Worm (Caenorhabditis elegans) whole organism, L1 larva: Measurements from ENCODE around the gene cyp-33C12.
A peak's percentile ranks its signal among the peaks of the same experiment; 100 is the strongest.

Experiments used
- C34B4.2 ChIP-seq: sonication (generic microtip); optimal IDR thresholded peaks from 2 replicates; lab custom pipeline; 2017; ENCODE audit warnings: mild to moderate bottlenecking, missing genetic modification characterization, missing compliant biosample characterization
- blmp-1 ChIP-seq: fragments of 150-350 bp; optimal IDR thresholded peaks from 2 replicates; lab custom pipeline; 2014; ENCODE audit warnings: missing biosample characterization, missing genetic modification characterization
- ceh-63 ChIP-seq: fragments of 200-800 bp; sonication (Bioruptor generic); optimal IDR thresholded peaks from 2 replicates; lab custom pipeline; 2018; ENCODE audit warnings: mild to moderate bottlenecking, missing genetic modification characterization, missing compliant biosample characterization
- ceh-8 ChIP-seq: fragments of 200-800 bp; sonication (Bioruptor generic); optimal IDR thresholded peaks from 2 replicates; lab custom pipeline; 2018; ENCODE audit warnings: mild to moderate bottlenecking, missing genetic modification characterization, moderate library complexity, missing compliant biosample characterization
- ces-1 ChIP-seq: fragments of 150-350 bp; optimal IDR thresholded peaks from 2 replicates; lab custom pipeline; 2014; ENCODE audit warnings: missing biosample characterization, missing genetic modification reagents, missing genetic modification characterization
- dpl-1 ChIP-seq, 3 experiments: fragments of 150-350 bp in 2 of 3; sonication (generic microtip) in 1 of 3; optimal IDR thresholded peaks; 2 replicates each; lab custom pipeline; 2014 to 2017; ENCODE audit warnings: missing biosample characterization in 3 of 3, missing genetic modification characterization in 3 of 3, missing genetic modification reagents in 3 of 3
- efl-1 ChIP-seq, 4 experiments: fragments of 150-350 bp; optimal IDR thresholded peaks in 3 of 4; peaks in 1 of 4; 1 replicate in 1 of 4; 2 replicates in 3 of 4; lab custom pipeline; 2014; ENCODE audit warnings: missing biosample characterization in 2 of 4, missing genetic modification characterization in 2 of 4, missing genetic modification reagents in 2 of 4
- egl-13 ChIP-seq: sonication (generic microtip); optimal IDR thresholded peaks from 2 replicates; lab custom pipeline; 2016; ENCODE audit warnings: missing genotype, missing genetic modification reagents, missing genetic modification characterization, missing compliant biosample characterization
- elt-2 ChIP-seq: sonication (generic microtip); optimal IDR thresholded peaks from 2 replicates; lab custom pipeline; 2016; ENCODE audit warnings: missing genetic modification characterization, mild to moderate bottlenecking, inconsistent platforms, missing compliant biosample characterization, missing genetic modification reagents
- elt-3 ChIP-seq, 6 experiments: fragments of 150-350 bp in 1 of 6; sonication (generic microtip); optimal IDR thresholded peaks; 2 replicates each; lab custom pipeline; 2017 to 2018; ENCODE audit warnings: missing biosample characterization in 6 of 6, missing genetic modification characterization in 6 of 6, inconsistent platforms in 1 of 6
- fkh-8 ChIP-seq: sonication (generic microtip); optimal IDR thresholded peaks from 2 replicates; lab custom pipeline; 2016; ENCODE audit warnings: mild to moderate bottlenecking, missing genetic modification characterization, missing compliant biosample characterization
- irx-1 ChIP-seq: sonication (generic microtip); optimal IDR thresholded peaks from 2 replicates; lab custom pipeline; 2016; ENCODE audit warnings: missing genetic modification characterization, missing compliant biosample characterization
- isw-1 ChIP-seq: fragments of 200-800 bp; sonication (Bioruptor generic); IDR thresholded peaks from 2 replicates; pipeline ENCODE4 v1.3.6; 2022; ENCODE audit warnings: missing genetic modification characterization, missing compliant biosample characterization
- jun-1 ChIP-seq: fragments of 150-350 bp; optimal IDR thresholded peaks from 2 replicates; lab custom pipeline; 2014; ENCODE audit warnings: missing biosample characterization, missing genetic modification reagents, missing genetic modification characterization
- lin-35 ChIP-seq, 2 experiments: fragments of 150-350 bp; optimal IDR thresholded peaks; 2 replicates each; lab custom pipeline; 2014; ENCODE audit warnings: missing biosample characterization in 2 of 2, missing genetic modification characterization in 2 of 2, missing genetic modification reagents in 2 of 2
- lin-39 ChIP-seq: fragments of 150-350 bp; optimal IDR thresholded peaks from 2 replicates; lab custom pipeline; 2014; ENCODE audit warnings: missing biosample characterization, missing genetic modification reagents, missing genetic modification characterization
- mdl-1 ChIP-seq, 2 experiments: fragments of 150-350 bp; optimal IDR thresholded peaks; 2 replicates each; lab custom pipeline; 2014 to 2017; ENCODE audit warnings: missing biosample characterization in 2 of 2, missing genetic modification characterization in 2 of 2, inconsistent platforms in 1 of 2
- mep-1 ChIP-seq: fragments of 150-350 bp; optimal IDR thresholded peaks from 2 replicates; lab custom pipeline; 2014; ENCODE audit warnings: missing biosample characterization, missing genetic modification characterization
- nhr-11 ChIP-seq: fragments of 150-350 bp; optimal IDR thresholded peaks from 2 replicates; lab custom pipeline; 2014; ENCODE audit warnings: missing biosample characterization, missing genetic modification characterization
- nhr-12 ChIP-seq: sonication (generic microtip); optimal IDR thresholded peaks from 2 replicates; lab custom pipeline; 2017; ENCODE audit warnings: missing biosample characterization, missing genetic modification characterization
- nhr-20 ChIP-seq: sonication (generic microtip); optimal IDR thresholded peaks from 2 replicates; lab custom pipeline; 2016; ENCODE audit warnings: mild to moderate bottlenecking, missing genetic modification characterization, missing compliant biosample characterization
- nhr-47 ChIP-seq: sonication (generic microtip); optimal IDR thresholded peaks from 2 replicates; lab custom pipeline; 2016; ENCODE audit warnings: mild to moderate bottlenecking, missing genetic modification characterization, moderate library complexity, missing compliant biosample characterization
- nhr-71 ChIP-seq: sonication (generic microtip); optimal IDR thresholded peaks from 2 replicates; lab custom pipeline; 2016; ENCODE audit warnings: mild to moderate bottlenecking, missing genetic modification characterization, moderate library complexity, missing compliant biosample characterization
- nhr-77 ChIP-seq: fragments of 150-350 bp; optimal IDR thresholded peaks from 2 replicates; lab custom pipeline; 2014; ENCODE audit warnings: missing biosample characterization, missing genetic modification characterization
- nhr-85 ChIP-seq: sonication (generic microtip); peaks from one replicate; lab custom pipeline; 2016; ENCODE audit warnings: missing genetic modification characterization, inconsistent platforms, missing compliant biosample characterization
- nhr-90 ChIP-seq: sonication (generic microtip); optimal IDR thresholded peaks from 2 replicates; lab custom pipeline; 2016; ENCODE audit warnings: mild to moderate bottlenecking, missing genetic modification characterization, missing compliant biosample characterization; ENCODE audit not compliant: poor library complexity
- pax-3 ChIP-seq: fragments of 200-800 bp; sonication (Bioruptor generic); optimal IDR thresholded peaks from 2 replicates; lab custom pipeline; 2018; ENCODE audit warnings: mild to moderate bottlenecking, missing genetic modification characterization, moderate library complexity, missing compliant biosample characterization
- skn-1 ChIP-seq: fragments of 150-350 bp; optimal IDR thresholded peaks from 2 replicates; lab custom pipeline; 2014; ENCODE audit warnings: missing biosample characterization, missing genetic modification characterization
- snpc-4 ChIP-seq: fragments of 150-350 bp; optimal IDR thresholded peaks from 2 replicates; lab custom pipeline; 2014; ENCODE audit warnings: missing biosample characterization, missing genetic modification characterization
- snu-23 ChIP-seq: sonication (generic microtip); optimal IDR thresholded peaks from 2 replicates; lab custom pipeline; 2016; ENCODE audit warnings: missing genetic modification characterization, missing compliant biosample characterization
- tbx-2 ChIP-seq: sonication (generic microtip); optimal IDR thresholded peaks from 2 replicates; lab custom pipeline; 2016; ENCODE audit warnings: missing genetic modification characterization, missing compliant biosample characterization
- tlp-1 ChIP-seq: fragments of 150-350 bp; optimal IDR thresholded peaks from 2 replicates; lab custom pipeline; 2014; ENCODE audit warnings: missing biosample characterization, missing genetic modification characterization
- unc-130 ChIP-seq: fragments of 150-350 bp; optimal IDR thresholded peaks from 2 replicates; lab custom pipeline; 2017; ENCODE audit warnings: missing biosample characterization, missing genetic modification characterization, inconsistent platforms
- vab-15 ChIP-seq: sonication (generic microtip); optimal IDR thresholded peaks from 2 replicates; lab custom pipeline; 2017; ENCODE audit warnings: missing genotype, mild to moderate bottlenecking, missing genetic modification characterization, missing compliant biosample characterization
- ztf-11 ChIP-seq, 2 experiments: sonication (generic microtip); optimal IDR thresholded peaks; 2 replicates each; lab custom pipeline; 2016 to 2017; ENCODE audit warnings: missing genetic modification characterization in 2 of 2, missing biosample characterization in 1 of 2, missing compliant biosample characterization in 1 of 2

The cyp-33C12 gene

DNA sequence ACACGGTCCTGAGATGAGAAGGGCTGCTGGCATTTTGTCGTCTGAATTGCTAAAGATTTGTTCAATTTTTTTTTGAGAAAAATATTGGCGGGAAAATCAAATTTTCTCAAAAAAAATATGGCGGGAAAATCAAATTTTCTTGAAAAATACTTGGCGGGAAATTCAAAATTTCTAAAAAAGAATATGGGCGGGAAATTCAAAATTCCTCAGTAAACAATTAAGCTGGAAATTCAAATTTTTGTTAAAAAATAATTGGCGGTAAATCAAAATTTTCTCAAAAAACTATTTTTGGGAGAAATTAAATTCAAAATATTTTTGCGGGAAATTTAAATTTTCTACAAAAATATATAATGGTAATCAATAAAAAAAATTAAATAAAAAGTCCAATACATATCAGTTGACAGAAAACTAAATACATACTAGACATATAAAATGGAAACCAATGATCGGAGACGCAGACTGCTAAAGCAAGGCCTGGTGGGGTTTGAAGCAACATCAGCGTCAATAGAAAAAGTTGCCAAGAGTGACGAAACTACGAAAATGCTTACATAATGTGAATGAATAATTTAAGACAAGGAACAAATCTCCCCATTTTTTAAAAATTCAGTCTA lies 10.3 kb upstream of the cyp-33C12 start, which contains the start of gene nhr-184 (continued):
- TF ChIP-seq nhr-77 (no peak), nhr-71 (tag; lab: Kevin White, UChicago) (peak; percentile 11)

- TF ChIP-seq efl-1 (optimal IDR thresholded peaks at IDR 0.05; lab: Kevin White, UChicago): peak in 1 of 2 experiments; percentile 17
- TF ChIP-seq efl-1 (GFP tag; optimal IDR thresholded peaks at IDR 0.05 in 1 of 2; lab: Kevin White, UChicago): no peak
- TF ChIP-seq irx-1: no peak
- peak; percentile 73 for TF ChIP-seq nhr-20 (tag; lab: Kevin White, UChicago)
- no peak for TF ChIP-seq nhr-12
- TF ChIP-seq elt-2 (tag; lab: Kevin White, UChicago): peak; percentile 9
- no peak for TF ChIP-seq C34B4.2 (tag; lab: Kevin White, UChicago)
- peak in 1 of 2 experiments; percentile 45 for TF ChIP-seq lin-35 (GFP tag; optimal IDR thresholded peaks at IDR 0.05; lab: Kevin White, UChicago)
- TF ChIP-seq dpl-1 (GFP tag; optimal IDR thresholded peaks at IDR 0.05; lab: Kevin White, UChicago): peak in 2 of 3 experiments; percentile 2 to 8
- peak; percentile 39 for TF ChIP-seq snu-23 (GFP tag; lab: Kevin White, UChicago)
- TF ChIP-seq blmp-1 (tag; lab: Kevin White, UChicago): peak; percentile 22
- TF ChIP-seq mdl-1 (tag; optimal IDR thresholded peaks at IDR 0.05; lab: Kevin White, UChicago): peak in 1 of 2 experiments; percentile 62
- TF ChIP-seq, all 84 proteins: peak for 8
Measured at ce11 chrV:2211936-2212335, 7.7 kb upstream of the cyp-33C12 start, which contains the start of gene nhr-133. Gene nhr-133, minus strand, starts transcription at chrV:2212118.

DNA sequence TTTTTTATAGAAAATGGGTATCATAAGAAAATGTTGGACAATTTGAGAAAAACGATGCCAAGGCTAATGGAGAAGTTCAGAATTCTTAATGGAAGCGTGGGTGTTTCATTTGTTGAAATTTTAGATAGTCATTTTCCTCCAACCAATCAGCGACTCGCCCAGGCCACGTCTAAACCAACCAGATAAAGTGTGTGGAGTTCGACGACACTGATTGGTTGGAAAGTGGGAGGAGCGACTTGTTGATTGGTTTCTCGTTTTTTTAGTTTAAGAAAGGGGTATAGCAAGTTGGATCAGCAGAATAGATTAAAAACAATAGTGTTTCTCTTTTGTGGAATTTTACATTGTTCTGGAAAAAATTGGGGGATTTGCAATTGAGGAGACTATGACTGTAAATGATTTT lies 3.3 kb upstream of the cyp-33C12 start:
- TF ChIP-seq nhr-85 (tag; lab: Kevin White, UChicago) (no peak), pax-3 (tag; lab: Kevin White, UChicago) (no peak), tbx-2 (no peak), fkh-8 (no peak), ces-1 (GFP tag; lab: Kevin White, UChicago) (no peak), isw-1 (no peak), mep-1 (tag; lab: Kevin White, UChicago) (no peak), ceh-63 (GFP tag; lab: Kevin White, UChicago) (no peak), unc-130 (tag; lab: Kevin White, UChicago) (no peak), snu-23 (GFP tag; lab: Kevin White, UChicago) (no peak), blmp-1 (tag; lab: Kevin White, UChicago) (no peak), snpc-4 (tag; lab: Kevin White, UChicago) (no peak), jun-1 (no peak), lin-39 (no peak), ztf-11 (tag; optimal IDR thresholded peaks at IDR 0.05; lab: Kevin White, UChicago) (no peak), nhr-77 (no peak), egl-13 (tag; lab: Kevin White, UChicago) (no peak), nhr-11 (tag; lab: Kevin White, UChicago) (no peak), lin-35 (GFP tag; optimal IDR thresholded peaks at IDR 0.05; lab: Kevin White, UChicago) (no peak)

- no peak for TF ChIP-seq vab-15
- no peak for TF ChIP-seq skn-1 (tag; lab: Kevin White, UChicago)
- no peak for TF ChIP-seq pax-3 (tag; lab: Kevin White, UChicago)
- TF ChIP-seq tlp-1 (tag; lab: Kevin White, UChicago): no peak
- no peak for TF ChIP-seq snu-23 (GFP tag; lab: Kevin White, UChicago)
- no peak for TF ChIP-seq ceh-8 (GFP tag; lab: Kevin White, UChicago)
- no peak for TF ChIP-seq nhr-90 (tag; lab: Kevin White, UChicago)
- TF ChIP-seq elt-3 (tag; optimal IDR thresholded peaks at IDR 0.05; lab: Kevin White, UChicago): no peak
- TF ChIP-seq nhr-47 (tag; lab: Kevin White, UChicago): no peak
- no peak for TF ChIP-seq ces-1 (GFP tag; lab: Kevin White, UChicago)
- no peak for TF ChIP-seq nhr-20 (tag; lab: Kevin White, UChicago)
- TF ChIP-seq, all 84 proteins: peak for 0
Measured at ce11 chrV:2206801-2207200, 2.6 kb upstream of the cyp-33C12 start, which contains the start of gene svh-11. Gene svh-11, plus strand, starts transcription at chrV:2207101.
